Worm (Caenorhabditis elegans): ENCODE results near the gene M163.10.

Gene M163.10

ce11 chrX:14466532-14466931 is 4.3 kb upstream of the M163.10 start, which contains the start of gene M163.21:
M163.21 (plus strand) TSS chrX:14466832.
- TF ChIP-seq ceh-2 (tag; optimal IDR thresholded peaks at IDR 0.05), result no peak
- TF ChIP-seq T23F11.4 (GFP tag; optimal IDR thresholded peaks at IDR 0.05), result no peak
- no peak for TF ChIP-seq pros-1 (tag; optimal IDR thresholded peaks at IDR 0.05)
- no peak for TF ChIP-seq ceh-31 (tag; optimal IDR thresholded peaks at IDR 0.05)
- TF ChIP-seq madf-2 (tag; optimal IDR thresholded peaks at IDR 0.05), result no peak
- TF ChIP-seq nhr-11 (tag; optimal IDR thresholded peaks at IDR 0.05), result no peak
- no peak for TF ChIP-seq ztf-16 (tag; optimal IDR thresholded peaks at IDR 0.05)
- no peak for TF ChIP-seq syd-9 (tag; optimal IDR thresholded peaks at IDR 0.05)
- TF ChIP-seq nfya-1 (tag; optimal IDR thresholded peaks at IDR 0.05), result no peak
- TF ChIP-seq fax-1 (tag; optimal IDR thresholded peaks at IDR 0.05), result no peak
- no peak for TF ChIP-seq dve-1 (tag; optimal IDR thresholded peaks at IDR 0.05)
- no peak for TF ChIP-seq zip-5 (tag; optimal IDR thresholded peaks at IDR 0.05)
- no peak for TF ChIP-seq pat-9 (tag; optimal IDR thresholded peaks at IDR 0.05)
- no peak for TF ChIP-seq odd-2 (tag; optimal IDR thresholded peaks at IDR 0.05)
- TF ChIP-seq ceh-19 (GFP tag; optimal IDR thresholded peaks at IDR 0.05), result no peak
- no peak for TF ChIP-seq ceh-6 (GFP tag; optimal IDR thresholded peaks at IDR 0.05)

ce11 chrX:14469284-14469683 is 1.5 kb upstream of the M163.10 start, which contains the start of gene M163.9:
M163.9 (plus strand) TSS chrX:14469584.
- TF ChIP-seq ceh-14 (tag; optimal IDR thresholded peaks at IDR 0.05), result no peak
- TF ChIP-seq odd-2 (tag; optimal IDR thresholded peaks at IDR 0.05), result no peak
- TF ChIP-seq elt-2 (tag; optimal IDR thresholded peaks at IDR 0.05), result no peak
- no peak for TF ChIP-seq che-1 (tag; optimal IDR thresholded peaks at IDR 0.05)
- TF ChIP-seq ztf-16 (tag; optimal IDR thresholded peaks at IDR 0.05), result no peak
- no peak for TF ChIP-seq elt-4 (tag; optimal IDR thresholded peaks at IDR 0.05)
- no peak for TF ChIP-seq gmeb-2 (tag; optimal IDR thresholded peaks at IDR 0.05)
- TF ChIP-seq lim-6 (tag; optimal IDR thresholded peaks at IDR 0.05), result no peak
- TF ChIP-seq C38D4.7 (GFP tag; optimal IDR thresholded peaks at IDR 0.05), result no peak
- TF ChIP-seq ets-4 (tag; optimal IDR thresholded peaks at IDR 0.05), result no peak
- TF ChIP-seq tbx-7 (tag; optimal IDR thresholded peaks at IDR 0.05), result no peak
- no peak for TF ChIP-seq ceh-9 (tag; optimal IDR thresholded peaks at IDR 0.05)
- TF ChIP-seq K02D7.2 (tag; optimal IDR thresholded peaks at IDR 0.05), result no peak
- no peak for TF ChIP-seq madf-2 (tag; optimal IDR thresholded peaks at IDR 0.05)
- TF ChIP-seq ceh-34 (tag; optimal IDR thresholded peaks at IDR 0.05), result no peak
- no peak for TF ChIP-seq dmd-4 (tag; optimal IDR thresholded peaks at IDR 0.05; ENCODE audit: borderline replicate concordance)
- TF ChIP-seq hlh-15 (tag; optimal IDR thresholded peaks at IDR 0.05), result no peak
- TF ChIP-seq lin-11 (tag; optimal IDR thresholded peaks at IDR 0.05), result no peak
- TF ChIP-seq tbx-2 (tag; optimal IDR thresholded peaks at IDR 0.05), result no peak
- TF ChIP-seq ceh-31 (tag; optimal IDR thresholded peaks at IDR 0.05), result no peak

ce11 chrX:14473740-14474139 is 3.0 kb downstream of the M163.10 start, which contains the start of gene M163.5:
M163.5 (plus strand) TSS chrX:14474040.
- TF ChIP-seq ceh-22 (tag; optimal IDR thresholded peaks at IDR 0.05), result no peak
- no peak for TF ChIP-seq ref-2 (tag; optimal IDR thresholded peaks at IDR 0.05)
- TF ChIP-seq lin-11 (tag; optimal IDR thresholded peaks at IDR 0.05), result no peak
- no peak for TF ChIP-seq hlh-8 (tag; optimal IDR thresholded peaks at IDR 0.05)
- no peak for TF ChIP-seq unc-86 (tag; optimal IDR thresholded peaks at IDR 0.05)
- no peak for TF ChIP-seq nhr-232 (tag; optimal IDR thresholded peaks at IDR 0.05)
- no peak for TF ChIP-seq syd-9 (tag; optimal IDR thresholded peaks at IDR 0.05)
- TF ChIP-seq madf-2 (tag; optimal IDR thresholded peaks at IDR 0.05), result no peak
- TF ChIP-seq ztf-16 (tag; optimal IDR thresholded peaks at IDR 0.05), result no peak
- no peak for TF ChIP-seq hlh-6 (tag; optimal IDR thresholded peaks at IDR 0.05)
- TF ChIP-seq elt-4 (tag; optimal IDR thresholded peaks at IDR 0.05), result no peak
- TF ChIP-seq gmeb-2 (tag; optimal IDR thresholded peaks at IDR 0.05), result no peak
- no peak for TF ChIP-seq eyg-1 (tag; optimal IDR thresholded peaks at IDR 0.05)
- TF ChIP-seq unc-42 (tag; optimal IDR thresholded peaks at IDR 0.05), result no peak
- no peak for TF ChIP-seq rnt-1 (tag; optimal IDR thresholded peaks at IDR 0.05)
- no peak for TF ChIP-seq pqm-1 (tag; optimal IDR thresholded peaks at IDR 0.05)
- no peak for TF ChIP-seq unc-55 (GFP tag; optimal IDR thresholded peaks at IDR 0.05)
- no peak for TF ChIP-seq hlh-15 (tag; optimal IDR thresholded peaks at IDR 0.05)
- TF ChIP-seq ceh-2 (tag; optimal IDR thresholded peaks at IDR 0.05), result no peak
- TF ChIP-seq sox-2 (GFP tag; IDR thresholded peaks at IDR 0.05), result no peak
